Worm (Caenorhabditis elegans) whole organism, young adult: ENCODE measurements around the gene nhr-255.

Experiments
- F23B12.7 ChIP-seq: sonication (generic microtip); optimal IDR thresholded peaks from 2 replicates; lab custom pipeline; 2017; ENCODE audit warnings: missing genetic modification characterization, mild to moderate bottlenecking, missing compliant biosample characterization, antibody characterized with exemption, moderate library complexity; ENCODE audit not compliant: insufficient read depth
- F49E8.2 ChIP-seq: sonication (generic microtip); optimal IDR thresholded peaks from 3 replicates; lab custom pipeline; 2017; ENCODE audit warnings: missing genetic modification characterization, mild to moderate bottlenecking, missing compliant biosample characterization, antibody characterized with exemption, moderate library complexity; ENCODE audit not compliant: insufficient read depth
- dpff-1 ChIP-seq: sonication (generic microtip); optimal IDR thresholded peaks from 2 replicates; lab custom pipeline; 2017; ENCODE audit warnings: mild to moderate bottlenecking, missing genetic modification characterization, missing compliant biosample characterization
- hlh-26 ChIP-seq: fragments of 200-800 bp; sonication (Bioruptor generic); conservative IDR thresholded peaks from 2 replicates; pipeline ENCODE4 v1.3.6; 2022; ENCODE audit warnings: missing genetic modification reagents, missing genetic modification characterization, missing compliant biosample characterization
- hrde-1 ChIP-seq: sonication (generic microtip); optimal IDR thresholded peaks from 2 replicates; lab custom pipeline; 2016; ENCODE audit warnings: missing genetic modification characterization, mild to moderate bottlenecking, missing compliant biosample characterization, moderate library complexity, missing genotype, missing genetic modification reagents, borderline replicate concordance
- lag-1 ChIP-seq: fragments of 200-800 bp; sonication (Bioruptor generic); IDR thresholded peaks from 2 replicates; pipeline ENCODE4 v1.3.6; 2022; ENCODE audit warnings: missing genetic modification reagents, missing genetic modification characterization, missing compliant biosample characterization
- nfya-2 ChIP-seq: fragments of 200-800 bp; sonication (Bioruptor generic); IDR thresholded peaks from 2 replicates; pipeline ENCODE4 v1.3.6; 2022; ENCODE audit warnings: missing genetic modification reagents, missing genetic modification characterization, missing compliant biosample characterization
- nhr-90 ChIP-seq: sonication (generic microtip); optimal IDR thresholded peaks from 2 replicates; lab custom pipeline; 2016; ENCODE audit warnings: missing genotype, mild to moderate bottlenecking, missing genetic modification characterization, missing compliant biosample characterization
- rcor-1 ChIP-seq: fragments of 200-800 bp; sonication (Bioruptor generic); IDR thresholded peaks from 2 replicates; pipeline ENCODE4 v1.3.6; 2022; ENCODE audit warnings: missing genetic modification reagents, missing genetic modification characterization, missing compliant biosample characterization
- tbp1 ChIP-seq: fragments of 200-800 bp; sonication (Bioruptor generic); optimal IDR thresholded peaks from 2 replicates; lab custom pipeline; 2018; ENCODE audit warnings: mild to moderate bottlenecking, missing genetic modification characterization, missing compliant biosample characterization
- tlf-1 ChIP-seq: fragments of 200-800 bp; sonication (Bioruptor generic); optimal IDR thresholded peaks from 2 replicates; lab custom pipeline; 2018; ENCODE audit warnings: mild to moderate bottlenecking, missing genetic modification characterization, missing compliant biosample characterization

- no peak for TF ChIP-seq nfya-2 (GFP tag; lab: Robert Waterston, UW)
- no peak for TF ChIP-seq hrde-1 (tag; lab: Kevin White, UChicago)
- TF ChIP-seq dpff-1 (tag; lab: Kevin White, UChicago): no peak
- TF ChIP-seq lag-1 (GFP tag; lab: Robert Waterston, UW): no peak
- TF ChIP-seq F49E8.2 (tag; lab: Kevin White, UChicago): no peak
- TF ChIP-seq nhr-90 (tag; lab: Kevin White, UChicago): no peak
- TF ChIP-seq hlh-26 (GFP tag; lab: Robert Waterston, UW): no peak
- no peak for TF ChIP-seq tlf-1 (GFP tag; lab: Kevin White, UChicago)
- TF ChIP-seq tbp1 (GFP tag; lab: Kevin White, UChicago): no peak
- no peak for TF ChIP-seq rcor-1 (GFP tag; lab: Robert Waterston, UW)
- TF ChIP-seq F23B12.7 (tag; lab: Kevin White, UChicago): no peak
Observed at ce11 chrX:15772674-15773073, 30.3 kb downstream of the nhr-255 start, which contains the start of gene Y7A5A.2.
